Fruit fly (Drosophila melanogaster) whole organism: ENCODE results near the gene Mst84B.

Source experiments
- CG8478 ChIP-seq: fragments of >200 bp; optimal IDR thresholded peaks from 2 replicates; lab custom pipeline; 2018; ENCODE audit warnings: inconsistent platforms
- Dll ChIP-seq: fragments of >200 bp; optimal IDR thresholded peaks from 2 replicates; lab custom pipeline; 2017
- pan ChIP-seq: fragments of >200 bp; optimal IDR thresholded peaks from 2 replicates; lab custom pipeline; 2017
- psq ChIP-seq: fragments of >200 bp; optimal IDR thresholded peaks from 2 replicates; lab custom pipeline; 2017
- usp ChIP-seq: fragments of >200 bp; optimal IDR thresholded peaks from 2 replicates; lab custom pipeline; 2017; ENCODE audit warnings: missing biosample characterization, missing genetic modification characterization, mixed read lengths

- TF ChIP-seq psq (no peak), CG8478 (lab: Kevin White, UChicago) (no peak), Dll (no peak), pan (lab: Kevin White, UChicago) (no peak), usp (GFP tag; lab: Kevin White, UChicago) (no peak)
These were observed 42.3 kb downstream of the Mst84B start for dm6 chr3R:7104308-7104707.
